Fruit fly (Drosophila melanogaster): Measurements from ENCODE around the gene Asciz.
A peak's percentile ranks its signal among the peaks of the same experiment; 100 is the strongest.

The Asciz gene

dm6 chr3L:3127544-3127943, 38.5 kb downstream of the Asciz start, which contains the start of gene promL:
TSS of gene promL (minus strand) at chr3L:3127724.
- TF ChIP-seq CG4820 (GFP tag; optimal IDR thresholded peaks at IDR 0.05) (no peak), CG14441 (GFP tag; IDR thresholded peaks at IDR 0.05) (no peak), cato (GFP tag; optimal IDR thresholded peaks at IDR 0.05; ENCODE audit: borderline replicate concordance) (no peak), CG31388 (GFP tag; optimal IDR thresholded peaks at IDR 0.05) (no peak), CG17328 (GFP tag; IDR thresholded peaks at IDR 0.05) (peak; percentile 39; the same call in 1 of the 2 replicates), MTF-1 (GFP tag; optimal IDR thresholded peaks at IDR 0.05; ENCODE audit: borderline replicate concordance) (peak; percentile 55), CG4424 (GFP tag; optimal IDR thresholded peaks at IDR 0.05) (peak; percentile 37), CG8281 (tag; optimal IDR thresholded peaks at IDR 0.05) (peak; percentile 17), dimm (GFP tag; IDR thresholded peaks at IDR 0.05) (no peak), CG10267 (tag; optimal IDR thresholded peaks at IDR 0.05) (peak; percentile 69), prd (optimal IDR thresholded peaks at IDR 0.05) (no peak), prd (GFP tag; IDR thresholded peaks at IDR 0.05) (no peak), corto (GFP tag; optimal IDR thresholded peaks at IDR 0.05) (peak; percentile 34), CG10462 (GFP tag; optimal IDR thresholded peaks at IDR 0.05) (peak; percentile 48), Asciz (GFP tag; optimal IDR thresholded peaks at IDR 0.05) (peak; percentile 50), nerfin-1 (tag; optimal IDR thresholded peaks at IDR 0.05) (peak; percentile 57), NK7.1 (GFP tag; optimal IDR thresholded peaks at IDR 0.05) (peak; percentile 71), Dip2 (GFP tag; IDR thresholded peaks at IDR 0.05) (no peak), CG6791 (GFP tag; IDR thresholded peaks at IDR 0.05; ENCODE audit: partially characterized antibody) (0 out of 3 replicates have a peak, but pooled peaks have one; percentile 18), Atf3 (GFP tag; optimal IDR thresholded peaks at IDR 0.05) (peak; percentile 18), dati (GFP tag; IDR thresholded peaks at IDR 0.05) (no peak), MESR4 (GFP tag; optimal IDR thresholded peaks at IDR 0.05) (peak; percentile 89), CG7928 (GFP tag; optimal IDR thresholded peaks at IDR 0.05) (peak; percentile 95), oc (tag; optimal IDR thresholded peaks at IDR 0.05) (peak; percentile 24), slp2 (GFP tag; optimal IDR thresholded peaks at IDR 0.05) (peak; percentile 50), slbo (GFP tag; IDR thresholded peaks at IDR 0.05) (no peak), shn (GFP tag; optimal IDR thresholded peaks at IDR 0.05) (peak; percentile 8), wor (GFP tag; IDR thresholded peaks at IDR 0.05) (no peak), BtbVII (GFP tag; optimal IDR thresholded peaks at IDR 0.05) (peak; percentile 20), CrebB (tag; optimal IDR thresholded peaks at IDR 0.05) (peak; percentile 70), CG6175 (GFP tag; IDR thresholded peaks at IDR 0.05) (no peak), CG13775 (GFP tag; optimal IDR thresholded peaks at IDR 0.05) (peak; percentile 66), MBD-R2 (GFP tag; IDR thresholded peaks at IDR 0.05) (peak; percentile 85), E2f1 (GFP tag; IDR thresholded peaks at IDR 0.05) (no peak), eyg (GFP tag; optimal IDR thresholded peaks at IDR 0.05) (peak; percentile 78), Hmr (GFP tag; optimal IDR thresholded peaks at IDR 0.05) (peak; percentile 93), sqz (GFP tag; optimal IDR thresholded peaks at IDR 0.05) (peak; percentile 40), pnt (GFP tag; optimal IDR thresholded peaks at IDR 0.05) (no peak), CG2889 (GFP tag; IDR thresholded peaks at IDR 0.05) (no peak), D19B (GFP tag; optimal IDR thresholded peaks at IDR 0.05) (peak; percentile 33), lab (GFP tag; optimal IDR thresholded peaks at IDR 0.05) (peak; percentile 81), CG13624 (GFP tag; optimal IDR thresholded peaks at IDR 0.05) (peak; percentile 68), Deaf1 (tag; optimal IDR thresholded peaks at IDR 0.05) (peak; percentile 40), CG4854 (GFP tag; optimal IDR thresholded peaks at IDR 0.05) (peak; percentile 18), CG7839 (tag; optimal IDR thresholded peaks at IDR 0.05) (peak; percentile 47), klu (GFP tag; IDR thresholded peaks at IDR 0.05) (no peak), CG43689 (GFP tag; IDR thresholded peaks at IDR 0.05) (no peak), CG9817 (tag; optimal IDR thresholded peaks at IDR 0.05) (peak; percentile 46), ftz-f1 (GFP tag; optimal IDR thresholded peaks at IDR 0.05) (peak; percentile 31), lola (GFP tag; optimal IDR thresholded peaks at IDR 0.05) (peak in 1 of 3 experiments; percentile 3), sima (GFP tag; optimal IDR thresholded peaks at IDR 0.05) (no peak)
